Worm (Caenorhabditis elegans) whole organism, L3 larva: ENCODE measurements around the gene Y73F8A.5.

Source experiments
- ZK546.5 ChIP-seq: sonication (generic microtip); optimal IDR thresholded peaks from 2 replicates; lab custom pipeline; 2017; ENCODE audit warnings: missing biosample characterization, missing genetic modification characterization
- aly-2 ChIP-seq: fragments of 150-350 bp; optimal IDR thresholded peaks from 2 replicates; lab custom pipeline; 2014; ENCODE audit warnings: missing biosample characterization, missing genetic modification characterization
- ceh-28 ChIP-seq: fragments of 150-350 bp; optimal IDR thresholded peaks from 2 replicates; lab custom pipeline; 2014; ENCODE audit warnings: missing biosample characterization, missing genetic modification reagents, missing genetic modification characterization
- ceh-9 ChIP-seq: sonication (generic microtip); optimal IDR thresholded peaks from 2 replicates; lab custom pipeline; 2018; ENCODE audit warnings: missing biosample characterization, missing genetic modification characterization
- daf-12 ChIP-seq: fragments of 150-350 bp; optimal IDR thresholded peaks from 2 replicates; lab custom pipeline; 2014; ENCODE audit warnings: missing biosample characterization, missing genetic modification reagents, missing genetic modification characterization
- egl-5 ChIP-seq: fragments of 150-350 bp; optimal IDR thresholded peaks from 2 replicates; lab custom pipeline; 2017; ENCODE audit warnings: missing biosample characterization, missing genetic modification reagents, missing genetic modification characterization, inconsistent platforms
- elt-1 ChIP-seq: fragments of 150-350 bp; optimal IDR thresholded peaks from 2 replicates; lab custom pipeline; 2014; ENCODE audit warnings: missing biosample characterization, missing genetic modification characterization
- elt-2 ChIP-seq: sonication (generic microtip); optimal IDR thresholded peaks from 2 replicates; lab custom pipeline; 2016; ENCODE audit warnings: missing genetic modification reagents, mild to moderate bottlenecking, missing genetic modification characterization, missing compliant biosample characterization
- eor-1 ChIP-seq, 2 experiments: fragments of 150-350 bp; optimal IDR thresholded peaks; 2 replicates each; lab custom pipeline; 2014 to 2018; ENCODE audit warnings: missing biosample characterization in 2 of 2, missing genetic modification characterization in 2 of 2
- fkh-10 ChIP-seq: sonication (generic microtip); optimal IDR thresholded peaks from 2 replicates; lab custom pipeline; 2017; ENCODE audit warnings: missing biosample characterization, missing genetic modification reagents, missing genetic modification characterization
- fkh-2 ChIP-seq: fragments of 150-350 bp; optimal IDR thresholded peaks from 2 replicates; lab custom pipeline; 2014; ENCODE audit warnings: missing biosample characterization, missing genetic modification reagents, missing genetic modification characterization
- fos-1 ChIP-seq: fragments of 150-350 bp; optimal IDR thresholded peaks from 2 replicates; lab custom pipeline; 2014; ENCODE audit warnings: missing biosample characterization, missing genetic modification characterization
- hmg-11 ChIP-seq: sonication (generic microtip); optimal IDR thresholded peaks from 2 replicates; lab custom pipeline; 2016; ENCODE audit warnings: missing genetic modification characterization, missing compliant biosample characterization
- jun-1 ChIP-seq: fragments of 150-350 bp; optimal IDR thresholded peaks from 2 replicates; lab custom pipeline; 2014; ENCODE audit warnings: missing biosample characterization, missing genetic modification reagents, missing genetic modification characterization
- lin-39 ChIP-seq: fragments of 150-350 bp; optimal IDR thresholded peaks from 2 replicates; lab custom pipeline; 2018; ENCODE audit warnings: missing biosample characterization, missing genetic modification reagents, missing genetic modification characterization
- lsy-12 ChIP-seq: sonication (generic microtip); optimal IDR thresholded peaks from 2 replicates; lab custom pipeline; 2016; ENCODE audit warnings: mild to moderate bottlenecking, missing genetic modification characterization, missing compliant biosample characterization
- mdl-1 ChIP-seq: fragments of 150-350 bp; optimal IDR thresholded peaks from 2 replicates; lab custom pipeline; 2014; ENCODE audit warnings: missing biosample characterization, missing genetic modification characterization
- nfya-1 ChIP-seq: sonication (generic microtip); optimal IDR thresholded peaks from 2 replicates; lab custom pipeline; 2017; ENCODE audit warnings: missing genetic modification characterization, mild to moderate bottlenecking, missing compliant biosample characterization, antibody characterized with exemption, moderate library complexity; ENCODE audit not compliant: insufficient read depth
- nhr-12 ChIP-seq: fragments of 150-350 bp; optimal IDR thresholded peaks from 2 replicates; lab custom pipeline; 2014; ENCODE audit warnings: missing biosample characterization, missing genetic modification characterization
- nhr-237 ChIP-seq: fragments of 150-350 bp; optimal IDR thresholded peaks from 2 replicates; lab custom pipeline; 2014; ENCODE audit warnings: missing biosample characterization, missing genetic modification characterization
- nhr-25 ChIP-seq: sonication (generic microtip); optimal IDR thresholded peaks from 2 replicates; lab custom pipeline; 2017; ENCODE audit warnings: missing biosample characterization, missing genetic modification characterization
- nhr-28 ChIP-seq: fragments of 150-350 bp; optimal IDR thresholded peaks from 2 replicates; lab custom pipeline; 2014; ENCODE audit warnings: missing biosample characterization, missing genetic modification characterization
- nhr-67 ChIP-seq: fragments of 150-350 bp; optimal IDR thresholded peaks from 2 replicates; lab custom pipeline; 2014; ENCODE audit warnings: missing biosample characterization, missing genetic modification characterization
- nhr-76 ChIP-seq: fragments of 150-350 bp; sonication (generic microtip); optimal IDR thresholded peaks from 5 replicates; lab custom pipeline; 2014; ENCODE audit warnings: missing biosample characterization, missing genetic modification characterization
- nhr-77 ChIP-seq: fragments of 150-350 bp; optimal IDR thresholded peaks from 2 replicates; lab custom pipeline; 2014; ENCODE audit warnings: missing biosample characterization, missing genetic modification characterization
- pqm-1 ChIP-seq: fragments of 150-350 bp; optimal IDR thresholded peaks from 2 replicates; lab custom pipeline; 2017; ENCODE audit warnings: missing biosample characterization, missing genetic modification characterization, inconsistent platforms
- skn-1 ChIP-seq: fragments of 150-350 bp; optimal IDR thresholded peaks from 2 replicates; lab custom pipeline; 2014; ENCODE audit warnings: missing biosample characterization, missing genetic modification characterization
- snpc-4 ChIP-seq: fragments of 150-350 bp; optimal IDR thresholded peaks from 2 replicates; lab custom pipeline; 2014; ENCODE audit warnings: missing biosample characterization, missing genetic modification characterization
- unc-39 ChIP-seq: sonication (generic microtip); optimal IDR thresholded peaks from 4 replicates; lab custom pipeline; 2017; ENCODE audit warnings: missing biosample characterization, missing genetic modification characterization
- ztf-4 ChIP-seq: fragments of 150-350 bp; optimal IDR thresholded peaks from 2 replicates; lab custom pipeline; 2014; ENCODE audit warnings: missing biosample characterization, missing genetic modification characterization

Y73F8A.5 gene

ce11 chrIV:15259548-15259947 is at the start of gene Y73F8A.5:
Gene Y73F8A.5 (plus strand): TSS chrIV:15259868.
- no peak for TF ChIP-seq nhr-12 (tag; lab: Kevin White, UChicago)
- peak; percentile 51 for TF ChIP-seq nfya-1 (tag; lab: Kevin White, UChicago)
- TF ChIP-seq elt-2 (tag; lab: Kevin White, UChicago), result no peak
- peak; percentile 65 for TF ChIP-seq hmg-11
- no peak for TF ChIP-seq ceh-28 (tag; lab: Kevin White, UChicago)
- TF ChIP-seq lin-39, result peak; percentile 49
- peak; percentile 25 for TF ChIP-seq fkh-10

ce11 chrIV:15210482-15210881 is 49.2 kb upstream of the Y73F8A.5 start:
- no peak for TF ChIP-seq unc-39 (tag; lab: Kevin White, UChicago)
- no peak for TF ChIP-seq nhr-76 (tag; lab: Kevin White, UChicago)
- no peak for TF ChIP-seq jun-1
- no peak for TF ChIP-seq nhr-25 (tag; lab: Kevin White, UChicago)
- TF ChIP-seq ztf-4, result no peak
- TF ChIP-seq hmg-11, result no peak
- TF ChIP-seq nhr-28 (tag; lab: Kevin White, UChicago), result no peak
- no peak for TF ChIP-seq fkh-10
- TF ChIP-seq fos-1 (tag; lab: Kevin White, UChicago), result no peak
- no peak for TF ChIP-seq eor-1 (tag; optimal IDR thresholded peaks at IDR 0.05; lab: Kevin White, UChicago)
- TF ChIP-seq aly-2, result no peak
- TF ChIP-seq fkh-2, result no peak
- no peak for TF ChIP-seq elt-1 (tag; lab: Kevin White, UChicago)
- TF ChIP-seq mdl-1 (tag; lab: Kevin White, UChicago), result no peak
- no peak for TF ChIP-seq skn-1 (tag; lab: Kevin White, UChicago)
- TF ChIP-seq pqm-1 (tag; lab: Kevin White, UChicago), result no peak
- TF ChIP-seq nhr-67, result no peak
- no peak for TF ChIP-seq ceh-9 (tag; lab: Kevin White, UChicago)
- TF ChIP-seq lsy-12 (tag; lab: Kevin White, UChicago), result no peak

ce11 chrIV:15214694-15215093 is 45.0 kb upstream of the Y73F8A.5 start:
- TF ChIP-seq snpc-4 (no peak), jun-1 (no peak), nhr-237 (tag; lab: Kevin White, UChicago) (no peak), ceh-9 (tag; lab: Kevin White, UChicago) (no peak), nhr-12 (tag; lab: Kevin White, UChicago) (no peak), daf-12 (tag; lab: Kevin White, UChicago) (no peak), elt-2 (tag; lab: Kevin White, UChicago) (no peak), lin-39 (no peak)

- TF ChIP-seq nhr-237 (tag; lab: Kevin White, UChicago) (no peak), elt-2 (tag; lab: Kevin White, UChicago) (peak; percentile 70)
These were observed 44.2 kb upstream of the Y73F8A.5 start, which contains the start of gene Y40H7A.10 for ce11 chrIV:15215470-15215869. Gene Y40H7A.10 (minus strand): TSS chrIV:15215597.

ce11 chrIV:15220253-15220652 is 39.4 kb upstream of the Y73F8A.5 start, which contains the start of gene Y40H7A.11:
Gene Y40H7A.11 (minus strand): TSS chrIV:15220353.
- TF ChIP-seq nfya-1 (tag; lab: Kevin White, UChicago) (no peak), fkh-10 (no peak), nhr-77 (tag; lab: Kevin White, UChicago) (no peak), ztf-4 (no peak), nhr-28 (tag; lab: Kevin White, UChicago) (no peak), lin-39 (no peak), egl-5 (tag; lab: Kevin White, UChicago) (no peak)
- TF ChIP-seq, all 47 proteins: peak for 0

- no peak for TF ChIP-seq hmg-11
- TF ChIP-seq lin-39, result no peak
- peak; percentile 52 for TF ChIP-seq snpc-4
- TF ChIP-seq, all 47 proteins: peak for 1
These were observed 25.4 kb upstream of the Y73F8A.5 start for ce11 chrIV:15234272-15234671.

ce11 chrIV:15234943-15235605 is 24.6 kb upstream of the Y73F8A.5 start, which contains the start of gene pkd-2:
Gene pkd-2 (minus strand): TSS chrIV:15234993.
- peak; percentile 23 for TF ChIP-seq elt-2 (tag; lab: Kevin White, UChicago)
- peak; percentile 79 for TF ChIP-seq snpc-4
- TF ChIP-seq pqm-1 (tag; lab: Kevin White, UChicago), result peak; percentile 6
- TF ChIP-seq ZK546.5, result no peak
